Worm (Caenorhabditis elegans) whole organism, L2 larva: ENCODE measurements around the gene ssp-36.

Experiments used
- ceh-16 ChIP-seq: fragments of 150-350 bp; optimal IDR thresholded peaks from 2 replicates; lab custom pipeline; 2014; ENCODE audit warnings: missing biosample characterization, missing genetic modification characterization
- lin-39 ChIP-seq: fragments of 150-350 bp; optimal IDR thresholded peaks from 2 replicates; lab custom pipeline; 2014; ENCODE audit warnings: missing biosample characterization, missing genetic modification reagents, missing genetic modification characterization
- lsy-2 ChIP-seq, 2 experiments: fragments of 150-350 bp in 1 of 2; sonication (generic microtip) in 1 of 2; optimal IDR thresholded peaks; 2 replicates each; lab custom pipeline; 2014 to 2017; ENCODE audit warnings: missing biosample characterization in 2 of 2, missing genetic modification characterization in 2 of 2
- nhr-11 ChIP-seq: fragments of 150-350 bp; optimal IDR thresholded peaks from 2 replicates; lab custom pipeline; 2014; ENCODE audit warnings: missing biosample characterization, missing genetic modification characterization
- nhr-129 ChIP-seq: fragments of 150-350 bp; optimal IDR thresholded peaks from 2 replicates; lab custom pipeline; 2014; ENCODE audit warnings: missing biosample characterization, missing genetic modification characterization
- nhr-6 ChIP-seq: fragments of 150-350 bp; optimal IDR thresholded peaks from 2 replicates; lab custom pipeline; 2014; ENCODE audit warnings: missing biosample characterization, missing genetic modification characterization
- peb-1 ChIP-seq: fragments of 150-350 bp; optimal IDR thresholded peaks from 2 replicates; lab custom pipeline; 2014; ENCODE audit warnings: missing biosample characterization, missing genetic modification characterization
- unc-62 ChIP-seq: fragments of 150-350 bp; optimal IDR thresholded peaks from 2 replicates; lab custom pipeline; 2014; ENCODE audit warnings: missing biosample characterization, missing genetic modification reagents, missing genetic modification characterization
- ztf-4 ChIP-seq: fragments of 150-350 bp; optimal IDR thresholded peaks from 2 replicates; lab custom pipeline; 2014; ENCODE audit warnings: missing biosample characterization, missing genetic modification characterization

- TF ChIP-seq nhr-11 (tag; lab: Kevin White, UChicago) (no peak), unc-62 (GFP tag; lab: Kevin White, UChicago) (no peak), nhr-6 (tag; lab: Kevin White, UChicago) (no peak), ceh-16 (no peak), lsy-2 (tag; optimal IDR thresholded peaks at IDR 0.05; lab: Kevin White, UChicago) (no peak), peb-1 (tag; lab: Kevin White, UChicago) (no peak), nhr-129 (tag; lab: Kevin White, UChicago) (no peak), lin-39 (tag; lab: Kevin White, UChicago) (no peak), ztf-4 (no peak)
Observed at ce11 chrIV:9742883-9743282, 23.3 kb downstream of the ssp-36 start, which contains the start of gene C28D4.7.
